Worm (Caenorhabditis elegans) whole organism, young adult: ENCODE data around the gene Y69A2AR.16.

ENCODE experiments used
- B0035.1 ChIP-seq: sonication (generic microtip); optimal IDR thresholded peaks from 2 replicates; lab custom pipeline; 2016; ENCODE audit warnings: missing genetic modification characterization, mild to moderate bottlenecking, missing compliant biosample characterization, missing genotype, missing genetic modification reagents
- B0261.1 ChIP-seq: sonication (generic microtip); optimal IDR thresholded peaks from 2 replicates; lab custom pipeline; 2016; ENCODE audit warnings: mild to moderate bottlenecking, missing genetic modification characterization, moderate library complexity, missing compliant biosample characterization
- F10E7.11 ChIP-seq: sonication (generic microtip); optimal IDR thresholded peaks from 2 replicates; lab custom pipeline; 2017; ENCODE audit warnings: mild to moderate bottlenecking, missing genetic modification characterization, moderate library complexity, missing compliant biosample characterization
- F22D6.2 ChIP-seq: sonication (generic microtip); optimal IDR thresholded peaks from 2 replicates; lab custom pipeline; 2016; ENCODE audit warnings: mild to moderate bottlenecking, missing genetic modification characterization, missing compliant biosample characterization
- F37B4.10 ChIP-seq: fragments of 200-800 bp; sonication (Bioruptor generic); IDR thresholded peaks from 2 replicates; pipeline ENCODE4 v1.3.6; 2022; ENCODE audit warnings: missing genetic modification characterization, missing compliant biosample characterization
- F52B5.7 ChIP-seq: sonication (generic microtip); optimal IDR thresholded peaks from 2 replicates; lab custom pipeline; 2016; ENCODE audit warnings: mild to moderate bottlenecking, missing genetic modification characterization, missing compliant biosample characterization
- F55B11.4 ChIP-seq: sonication (generic microtip); optimal IDR thresholded peaks from 2 replicates; lab custom pipeline; 2016; ENCODE audit warnings: missing compliant biosample characterization, missing genetic modification characterization, borderline replicate concordance; ENCODE audit not compliant: insufficient read depth
- F57A8.1 ChIP-seq: fragments of 200-800 bp; sonication (Bioruptor generic); optimal IDR thresholded peaks from 2 replicates; lab custom pipeline; 2018; ENCODE audit warnings: mild to moderate bottlenecking, missing genetic modification characterization, moderate library complexity, missing compliant biosample characterization
- F57C9.4 ChIP-seq: sonication (generic microtip); optimal IDR thresholded peaks from 2 replicates; lab custom pipeline; 2017; ENCODE audit warnings: mild to moderate bottlenecking, missing genetic modification characterization, missing compliant biosample characterization
- Y53G8AR.9 ChIP-seq: fragments of 200-800 bp; sonication (Bioruptor generic); conservative IDR thresholded peaks from 2 replicates; pipeline ENCODE4 v1.3.6; 2022; ENCODE audit warnings: missing genetic modification reagents, missing genetic modification characterization, missing compliant biosample characterization
- Y56A3A.18 ChIP-seq: fragments of 200-800 bp; sonication (Bioruptor generic); IDR thresholded peaks from 2 replicates; pipeline ENCODE4 v1.3.6; 2022; ENCODE audit warnings: missing genetic modification reagents, missing genetic modification characterization, missing compliant biosample characterization
- atf-7 ChIP-seq: sonication (generic microtip); optimal IDR thresholded peaks from 2 replicates; lab custom pipeline; 2017; ENCODE audit warnings: mild to moderate bottlenecking, missing genetic modification characterization, missing compliant biosample characterization
- athp-1 ChIP-seq: sonication (generic microtip); optimal IDR thresholded peaks from 2 replicates; lab custom pipeline; 2017; ENCODE audit warnings: mild to moderate bottlenecking, missing genetic modification characterization, missing compliant biosample characterization
- attf-6 ChIP-seq: fragments of 200-800 bp; sonication (Bioruptor generic); IDR thresholded peaks from 2 replicates; pipeline ENCODE4 v1.3.6; 2022; ENCODE audit warnings: missing genetic modification reagents, missing genetic modification characterization, missing compliant biosample characterization
- bed-1 ChIP-seq: fragments of 200-800 bp; sonication (Bioruptor generic); IDR thresholded peaks from 2 replicates; pipeline ENCODE4 v1.3.6; 2022; ENCODE audit warnings: missing genetic modification reagents, missing genetic modification characterization, missing compliant biosample characterization
- ceh-100 ChIP-seq: fragments of 200-800 bp; sonication (Bioruptor generic); IDR thresholded peaks from 2 replicates; pipeline ENCODE4 v1.3.6; 2022; ENCODE audit warnings: missing genetic modification reagents, missing genetic modification characterization, missing compliant biosample characterization
- ceh-91 ChIP-seq: fragments of 200-800 bp; sonication (Bioruptor generic); IDR thresholded peaks from 2 replicates; pipeline ENCODE4 v1.3.6; 2022; ENCODE audit warnings: missing genetic modification reagents, missing genetic modification characterization, missing compliant biosample characterization
- dpff-1 ChIP-seq: sonication (generic microtip); optimal IDR thresholded peaks from 2 replicates; lab custom pipeline; 2017; ENCODE audit warnings: mild to moderate bottlenecking, missing genetic modification characterization, missing compliant biosample characterization
- dpl-1 ChIP-seq: fragments of 150-350 bp; optimal IDR thresholded peaks from 2 replicates; lab custom pipeline; 2014; ENCODE audit warnings: missing biosample characterization, missing genetic modification reagents, missing genetic modification characterization
- egl-18 ChIP-seq: fragments of 200-800 bp; sonication (Bioruptor generic); IDR thresholded peaks from 2 replicates; pipeline ENCODE4 v1.3.6; 2022; ENCODE audit warnings: missing genetic modification reagents, missing genetic modification characterization, missing compliant biosample characterization
- egrh-3 ChIP-seq: fragments of 200-800 bp; sonication (Bioruptor generic); IDR thresholded peaks from 2 replicates; pipeline ENCODE4 v1.3.6; 2022; ENCODE audit warnings: missing genetic modification reagents, missing genetic modification characterization, missing compliant biosample characterization
- fkh-3 ChIP-seq: sonication (generic microtip); optimal IDR thresholded peaks from 2 replicates; lab custom pipeline; 2016; ENCODE audit warnings: mild to moderate bottlenecking, missing genetic modification characterization, missing compliant biosample characterization
- hmg-1.2 ChIP-seq: fragments of 200-800 bp; sonication (Bioruptor generic); IDR thresholded peaks from 2 replicates; pipeline ENCODE4 v1.3.6; 2022; ENCODE audit warnings: missing genetic modification reagents, missing genetic modification characterization, missing compliant biosample characterization
- hmg-20 ChIP-seq: fragments of 200-800 bp; sonication (Bioruptor generic); IDR thresholded peaks from 2 replicates; pipeline ENCODE4 v1.3.6; 2022; ENCODE audit warnings: missing genetic modification reagents, missing genetic modification characterization, missing compliant biosample characterization
- hrde-1 ChIP-seq: sonication (generic microtip); optimal IDR thresholded peaks from 2 replicates; lab custom pipeline; 2016; ENCODE audit warnings: missing genetic modification characterization, mild to moderate bottlenecking, missing compliant biosample characterization, moderate library complexity, missing genotype, missing genetic modification reagents, borderline replicate concordance
- let-526 ChIP-seq: fragments of 200-800 bp; sonication (Bioruptor generic); IDR thresholded peaks from 2 replicates; pipeline ENCODE4 v1.3.6; 2022; ENCODE audit warnings: missing genetic modification reagents, missing genetic modification characterization, missing compliant biosample characterization
- let-607 ChIP-seq, 2 experiments: fragments of 200-800 bp in 1 of 2; sonication (Bioruptor generic) in 1 of 2; sonication (generic microtip) in 1 of 2; optimal IDR thresholded peaks; 2 replicates each; lab custom pipeline; 2016 to 2018; ENCODE audit warnings: mild to moderate bottlenecking in 2 of 2, missing compliant biosample characterization in 2 of 2, missing genetic modification characterization in 2 of 2, moderate library complexity in 2 of 2, missing genotype in 1 of 2
- lin-35 ChIP-seq, 3 experiments: fragments of 150-350 bp in 2 of 3; sonication (generic microtip) in 1 of 3; optimal IDR thresholded peaks; 2 replicates each; lab custom pipeline; 2014 to 2018; ENCODE audit warnings: missing biosample characterization in 3 of 3, missing genetic modification characterization in 3 of 3, missing genetic modification reagents in 3 of 3
- lin-40 ChIP-seq: sonication (generic microtip); optimal IDR thresholded peaks from 2 replicates; lab custom pipeline; 2016; ENCODE audit warnings: missing genetic modification characterization, mild to moderate bottlenecking, missing compliant biosample characterization, missing genotype, missing genetic modification reagents
- madf-8 ChIP-seq: fragments of 200-800 bp; sonication (Bioruptor generic); conservative IDR thresholded peaks from 2 replicates; pipeline ENCODE4 v1.3.6; 2022; ENCODE audit warnings: missing genetic modification reagents, missing genetic modification characterization, missing compliant biosample characterization
- mxl-1 ChIP-seq: sonication (generic microtip); optimal IDR thresholded peaks from 2 replicates; lab custom pipeline; 2016; ENCODE audit warnings: missing genetic modification characterization, missing compliant biosample characterization
- pbrm-1 ChIP-seq: fragments of 200-800 bp; sonication (Bioruptor generic); IDR thresholded peaks from 2 replicates; pipeline ENCODE4 v1.3.6; 2022; ENCODE audit warnings: missing genetic modification reagents, missing genetic modification characterization, missing compliant biosample characterization
- pha-4 ChIP-seq: fragments of 150-350 bp; sonication (generic microtip); optimal IDR thresholded peaks from 2 replicates; lab custom pipeline; 2014; ENCODE audit warnings: missing biosample characterization, missing genetic modification reagents, missing genetic modification characterization
- rec-8 ChIP-seq, 2 experiments: sonication (generic microtip); optimal IDR thresholded peaks; 2 replicates each; lab custom pipeline; 2016; ENCODE audit warnings: mild to moderate bottlenecking in 2 of 2, missing genetic modification characterization in 2 of 2, missing genetic modification reagents in 2 of 2, missing genotype in 2 of 2, missing biosample characterization in 1 of 2, missing compliant biosample characterization in 1 of 2, moderate library complexity in 1 of 2
- repo-1 ChIP-seq: sonication (generic microtip); optimal IDR thresholded peaks from 2 replicates; lab custom pipeline; 2017; ENCODE audit warnings: mild to moderate bottlenecking, missing genetic modification characterization, missing compliant biosample characterization
- sdz-38 ChIP-seq: sonication (generic microtip); optimal IDR thresholded peaks from 2 replicates; lab custom pipeline; 2016; ENCODE audit warnings: missing genotype, missing genetic modification characterization, missing compliant biosample characterization
- sea-2 ChIP-seq: fragments of 200-800 bp; sonication (Bioruptor generic); IDR thresholded peaks from 2 replicates; pipeline ENCODE4 v1.3.6; 2022; ENCODE audit warnings: missing genetic modification characterization, missing compliant biosample characterization
- somi-1 ChIP-seq: fragments of 200-800 bp; sonication (Bioruptor generic); optimal IDR thresholded peaks from 2 replicates; lab custom pipeline; 2018; ENCODE audit warnings: mild to moderate bottlenecking, missing genetic modification characterization, missing compliant biosample characterization
- sptf-2 ChIP-seq: fragments of 200-800 bp; sonication (Bioruptor generic); optimal IDR thresholded peaks from 2 replicates; lab custom pipeline; 2018; ENCODE audit warnings: mild to moderate bottlenecking, missing genetic modification characterization, missing compliant biosample characterization
- tbp1 ChIP-seq: fragments of 200-800 bp; sonication (Bioruptor generic); optimal IDR thresholded peaks from 2 replicates; lab custom pipeline; 2018; ENCODE audit warnings: mild to moderate bottlenecking, missing genetic modification characterization, missing compliant biosample characterization
- ztf-3 ChIP-seq: fragments of 200-800 bp; sonication (Bioruptor generic); optimal IDR thresholded peaks from 2 replicates; lab custom pipeline; 2018; ENCODE audit warnings: mild to moderate bottlenecking, missing genetic modification characterization, missing compliant biosample characterization
- ztf-6 ChIP-seq: fragments of 200-800 bp; sonication (Bioruptor generic); IDR thresholded peaks from 2 replicates; pipeline ENCODE4 v1.3.6; 2022; ENCODE audit warnings: missing genetic modification reagents, missing genetic modification characterization, missing compliant biosample characterization

Gene Y69A2AR.16

ce11 chrIV:2497615-2498183 lies at the start of gene Y69A2AR.16:
TSS of gene Y69A2AR.16 (plus strand) at chrIV:2497803.
- TF ChIP-seq hrde-1 (tag; lab: Kevin White, UChicago) = peak; percentile 43
- TF ChIP-seq sdz-38 (tag; lab: Kevin White, UChicago) = no peak
- peak; percentile 33 for TF ChIP-seq atf-7 (tag; lab: Kevin White, UChicago)
- TF ChIP-seq F22D6.2 (tag; lab: Kevin White, UChicago) = no peak
- no peak for TF ChIP-seq hmg-1.2
- TF ChIP-seq repo-1 = peak; percentile 72
- no peak for TF ChIP-seq mxl-1 (tag; lab: Kevin White, UChicago)
- peak in 1 of 2 experiments; percentile 26 for TF ChIP-seq let-607 (tag; optimal IDR thresholded peaks at IDR 0.05; lab: Kevin White, UChicago)
- no peak for TF ChIP-seq pha-4
- no peak for TF ChIP-seq F57A8.1 (GFP tag; lab: Kevin White, UChicago)
- TF ChIP-seq let-526 = no peak
- TF ChIP-seq lin-35 (GFP tag; optimal IDR thresholded peaks at IDR 0.05; lab: Kevin White, UChicago) = peak in 1 of 3 experiments; percentile 12
- TF ChIP-seq egl-18 (GFP tag; lab: Robert Waterston, UW) = no peak
- peak; percentile 28 for TF ChIP-seq B0035.1
- no peak for TF ChIP-seq F37B4.10 (GFP tag; lab: Robert Waterston, UW)
- TF ChIP-seq attf-6 (GFP tag; lab: Robert Waterston, UW) = no peak
- no peak for TF ChIP-seq ztf-3 (GFP tag; lab: Kevin White, UChicago)
- TF ChIP-seq somi-1 (GFP tag; lab: Kevin White, UChicago) = no peak
- peak; percentile 76 for TF ChIP-seq dpff-1 (tag; lab: Kevin White, UChicago)
- TF ChIP-seq athp-1 (tag; lab: Kevin White, UChicago) = peak; percentile 12
- TF ChIP-seq F10E7.11 (tag; lab: Kevin White, UChicago) = peak; percentile 14
- peak; percentile 12 for TF ChIP-seq tbp1 (GFP tag; lab: Kevin White, UChicago)
- TF ChIP-seq ztf-6 = no peak
- no peak for TF ChIP-seq madf-8 (GFP tag; lab: Robert Waterston, UW)
- no peak for TF ChIP-seq ceh-100 (GFP tag; lab: Robert Waterston, UW)
- TF ChIP-seq lin-40 (tag; lab: Kevin White, UChicago) = peak; percentile 18
- peak; percentile 45 for TF ChIP-seq fkh-3
- no peak for TF ChIP-seq F57C9.4 (tag; lab: Kevin White, UChicago)
- no peak for TF ChIP-seq hmg-20 (GFP tag; lab: Robert Waterston, UW)
- TF ChIP-seq Y53G8AR.9 = peak; percentile 67; the same call in 1 of the 2 replicates
- TF ChIP-seq pbrm-1 (GFP tag; lab: Robert Waterston, UW) = peak; percentile 12; the same call in 1 of the 2 replicates

ce11 chrIV:2451233-2451632 lies 46.4 kb upstream of the Y69A2AR.16 start, which contains the start of gene C45G7.13:
TSS of gene C45G7.13 (minus strand) at chrIV:2451333.
- TF ChIP-seq F52B5.7 (tag; lab: Kevin White, UChicago) (no peak), dpl-1 (GFP tag; lab: Kevin White, UChicago) (no peak), Y56A3A.18 (GFP tag; lab: Robert Waterston, UW) (no peak), hmg-1.2 (no peak), Y53G8AR.9 (no peak), sea-2 (no peak), F55B11.4 (tag; lab: Kevin White, UChicago) (no peak), ceh-91 (GFP tag; lab: Robert Waterston, UW) (no peak), sptf-2 (GFP tag; lab: Kevin White, UChicago) (no peak), lin-35 (GFP tag; optimal IDR thresholded peaks at IDR 0.05; lab: Kevin White, UChicago) (no peak), rec-8 (tag; optimal IDR thresholded peaks at IDR 0.05; lab: Kevin White, UChicago) (no peak), bed-1 (GFP tag; lab: Robert Waterston, UW) (no peak), B0261.1 (tag; lab: Kevin White, UChicago) (no peak), egrh-3 (GFP tag; lab: Robert Waterston, UW) (no peak), F57C9.4 (tag; lab: Kevin White, UChicago) (no peak), F10E7.11 (tag; lab: Kevin White, UChicago) (no peak)
